Fruit fly (Drosophila melanogaster) whole organism, embryonic: Measurements from ENCODE around the gene Ube3a.

ENCODE experiments used
- ATbp ChIP-seq: fragments of 200-800 bp; sonication (Bioruptor generic); optimal IDR thresholded peaks from 2 replicates; lab custom pipeline; 2017; ENCODE audit warnings: missing biosample characterization, mild to moderate bottlenecking, missing genetic modification characterization, missing genetic modification reagents
- Bgb ChIP-seq: fragments of 200-800 bp; sonication (Bioruptor generic); IDR thresholded peaks from 2 replicates; pipeline ENCODE4 v1.3.6; 2022; ENCODE audit warnings: missing biosample characterization, missing genetic modification characterization; ENCODE audit not compliant: partially characterized antibody
- CG10274 ChIP-seq: fragments of 200-800 bp; sonication (Bioruptor generic); optimal IDR thresholded peaks from 3 replicates; lab custom pipeline; 2017; ENCODE audit warnings: missing biosample characterization, mild to moderate bottlenecking, missing genetic modification characterization
- CG11456 ChIP-seq: fragments of 200-800 bp; sonication (Bioruptor generic); IDR thresholded peaks from 3 replicates; pipeline ENCODE4 v1.3.6; 2022; ENCODE audit warnings: missing biosample characterization, missing genetic modification characterization
- CG12391 ChIP-seq: fragments of 200-800 bp; sonication (Bioruptor generic); optimal IDR thresholded peaks from 3 replicates; lab custom pipeline; 2018; ENCODE audit warnings: missing biosample characterization, mild to moderate bottlenecking, missing genetic modification characterization, moderate library complexity
- CG14441 ChIP-seq: fragments of 200-800 bp; sonication (Bioruptor generic); IDR thresholded peaks from 2 replicates; pipeline ENCODE4 v1.3.6; 2022; ENCODE audit warnings: missing biosample characterization, missing genetic modification characterization
- CG17328 ChIP-seq: fragments of 200-800 bp; sonication (Bioruptor generic); IDR thresholded peaks from 2 replicates; pipeline ENCODE4 v1.3.6; 2022; ENCODE audit warnings: missing biosample characterization, missing genetic modification characterization
- CG17802 ChIP-seq: fragments of 200-800 bp; sonication (Bioruptor generic); optimal IDR thresholded peaks from 2 replicates; lab custom pipeline; 2018; ENCODE audit warnings: missing biosample characterization, mild to moderate bottlenecking, missing genetic modification characterization, moderate library complexity
- CG18476 ChIP-seq: fragments of 200-800 bp; sonication (Bioruptor generic); optimal IDR thresholded peaks from 2 replicates; lab custom pipeline; 2016; ENCODE audit warnings: missing biosample characterization, mild to moderate bottlenecking, missing genetic modification characterization
- CG5180 ChIP-seq: fragments of 200-800 bp; sonication (Bioruptor generic); optimal IDR thresholded peaks from 3 replicates; lab custom pipeline; 2017; ENCODE audit warnings: missing biosample characterization, missing genetic modification characterization, mild to moderate bottlenecking, moderate library complexity, missing genetic modification reagents
- CG5245 ChIP-seq: fragments of 200-800 bp; sonication (Bioruptor generic); optimal IDR thresholded peaks from 3 replicates; lab custom pipeline; 2016; ENCODE audit warnings: missing biosample characterization, missing genetic modification characterization
- CG6765 ChIP-seq: fragments of 200-800 bp; sonication (Bioruptor generic); optimal IDR thresholded peaks from 3 replicates; lab custom pipeline; 2017; ENCODE audit warnings: missing biosample characterization, mild to moderate bottlenecking, missing genetic modification characterization
- CG7357 ChIP-seq: fragments of 200-800 bp; sonication (Bioruptor generic); IDR thresholded peaks from 3 replicates; pipeline ENCODE4 v1.3.6; 2022; ENCODE audit warnings: missing biosample characterization, missing genetic modification characterization
- CG8944 ChIP-seq: fragments of 200-800 bp; sonication (Bioruptor generic); optimal IDR thresholded peaks from 3 replicates; lab custom pipeline; 2016; ENCODE audit warnings: missing biosample characterization, missing genetic modification characterization
- CG9797 ChIP-seq: fragments of 200-800 bp; sonication (Bioruptor generic); optimal IDR thresholded peaks from 3 replicates; lab custom pipeline; 2018; ENCODE audit warnings: missing biosample characterization, mild to moderate bottlenecking, missing genetic modification characterization
- Ets97D ChIP-seq: fragments of 200-800 bp; sonication (Bioruptor generic); optimal IDR thresholded peaks from 3 replicates; lab custom pipeline; 2016; ENCODE audit warnings: missing biosample characterization, missing genetic modification characterization
- H15 ChIP-seq: fragments of 200-800 bp; sonication (Bioruptor generic); IDR thresholded peaks from 3 replicates; pipeline ENCODE4 v1.3.6; 2022; ENCODE audit warnings: missing biosample characterization, missing genetic modification characterization
- HLH4C ChIP-seq: fragments of 200-800 bp; sonication (Bioruptor generic); IDR thresholded peaks from 3 replicates; pipeline ENCODE4 v1.3.6; 2022; ENCODE audit warnings: missing biosample characterization, missing genetic modification characterization; ENCODE audit not compliant: partially characterized antibody
- Hmr ChIP-seq: fragments of 200-800 bp; sonication (Bioruptor generic); optimal IDR thresholded peaks from 3 replicates; lab custom pipeline; 2017; ENCODE audit warnings: mild to moderate bottlenecking, missing biosample characterization, missing genetic modification reagents, missing genetic modification characterization
- Lhr ChIP-seq: fragments of 200-800 bp; sonication (Bioruptor generic); optimal IDR thresholded peaks from 3 replicates; lab custom pipeline; 2017; ENCODE audit warnings: mild to moderate bottlenecking, missing biosample characterization, missing genetic modification reagents, missing genetic modification characterization
- Poxn ChIP-seq: fragments of 200-800 bp; sonication (Bioruptor generic); IDR thresholded peaks from 2 replicates; pipeline ENCODE4 v1.3.6; 2022; ENCODE audit warnings: missing biosample characterization, missing genetic modification characterization
- Rx ChIP-seq: fragments of 200-800 bp; sonication (Bioruptor generic); IDR thresholded peaks from 2 replicates; pipeline ENCODE4 v1.3.6; 2022; ENCODE audit warnings: missing biosample characterization, missing genetic modification characterization
- Scr ChIP-seq: fragments of 200-800 bp; sonication (Bioruptor generic); IDR thresholded peaks from 2 replicates; pipeline ENCODE4 v1.3.6; 2022; ENCODE audit warnings: missing biosample characterization, missing genetic modification characterization; ENCODE audit not compliant: partially characterized antibody
- Xrp1 ChIP-seq: fragments of 200-800 bp; sonication (Bioruptor generic); IDR thresholded peaks from 2 replicates; pipeline ENCODE4 v1.3.6; 2022; ENCODE audit warnings: missing biosample characterization, missing genetic modification characterization
- ap ChIP-seq: fragments of 200-800 bp; sonication (Bioruptor generic); IDR thresholded peaks from 2 replicates; pipeline ENCODE4 v1.3.6; 2022; ENCODE audit warnings: missing biosample characterization, missing genetic modification characterization
- ato ChIP-seq: fragments of 200-800 bp; sonication (Bioruptor generic); IDR thresholded peaks from 2 replicates; pipeline ENCODE4 v1.3.6; 2022; ENCODE audit warnings: missing biosample characterization, missing genetic modification characterization; ENCODE audit not compliant: partially characterized antibody
- bab2 ChIP-seq: fragments of 200-800 bp; sonication (Bioruptor generic); optimal IDR thresholded peaks from 2 replicates; lab custom pipeline; 2016; ENCODE audit warnings: missing biosample characterization, missing genetic modification characterization
- chinmo ChIP-seq: fragments of 200-800 bp; sonication (Bioruptor generic); IDR thresholded peaks from 4 replicates; pipeline ENCODE4 v1.3.6; 2022; ENCODE audit warnings: missing biosample characterization, missing genetic modification characterization; ENCODE audit not compliant: partially characterized antibody
- crp ChIP-seq, 2 experiments: fragments of 200-800 bp; sonication (Bioruptor generic); optimal IDR thresholded peaks; 2 replicates in 1 of 2; 3 replicates in 1 of 2; lab custom pipeline; 2017; ENCODE audit warnings: missing biosample characterization in 2 of 2, missing genetic modification characterization in 2 of 2, mild to moderate bottlenecking in 1 of 2, moderate library complexity in 1 of 2
- dan ChIP-seq: fragments of 200-800 bp; sonication (Bioruptor generic); IDR thresholded peaks from 2 replicates; pipeline ENCODE4 v1.3.6; 2022; ENCODE audit warnings: missing biosample characterization, missing genetic modification characterization
- eve ChIP-seq, 2 experiments: fragments of >200 bp; optimal IDR thresholded peaks; 2 replicates each; lab custom pipeline; 2017; ENCODE audit warnings: missing biosample characterization in 2 of 2, missing genetic modification characterization in 2 of 2
- gfzf ChIP-seq: fragments of 200-800 bp; sonication (Bioruptor generic); optimal IDR thresholded peaks from 2 replicates; lab custom pipeline; 2016; ENCODE audit warnings: missing biosample characterization, mild to moderate bottlenecking, missing genetic modification characterization, moderate library complexity
- gro ChIP-seq: fragments of 200-800 bp; sonication (Bioruptor generic); optimal IDR thresholded peaks from 2 replicates; lab custom pipeline; 2016; ENCODE audit warnings: missing biosample characterization, missing genetic modification characterization
- ham ChIP-seq: fragments of 200-800 bp; sonication (Bioruptor generic); IDR thresholded peaks from 2 replicates; pipeline ENCODE4 v1.3.6; 2022; ENCODE audit warnings: missing biosample characterization, missing genetic modification characterization
- hth ChIP-seq: fragments of >200 bp; optimal IDR thresholded peaks from 2 replicates; lab custom pipeline; 2017; ENCODE audit warnings: inconsistent platforms
- ind ChIP-seq: fragments of 200-800 bp; sonication (Bioruptor generic); optimal IDR thresholded peaks from 3 replicates; lab custom pipeline; 2016; ENCODE audit warnings: missing biosample characterization, missing genetic modification characterization
- kah ChIP-seq: fragments of 200-800 bp; sonication (Bioruptor generic); optimal IDR thresholded peaks from 2 replicates; lab custom pipeline; 2018; ENCODE audit warnings: missing biosample characterization, mild to moderate bottlenecking, missing genetic modification characterization
- knrl ChIP-seq: fragments of 200-800 bp; sonication (Bioruptor generic); IDR thresholded peaks from 3 replicates; pipeline ENCODE4 v1.3.6; 2022; ENCODE audit warnings: missing biosample characterization, missing genetic modification characterization; ENCODE audit not compliant: partially characterized antibody
- lmd ChIP-seq: fragments of 200-800 bp; sonication (Bioruptor generic); IDR thresholded peaks from 2 replicates; pipeline ENCODE4 v1.3.6; 2022; ENCODE audit warnings: missing biosample characterization, missing genetic modification characterization
- lov ChIP-seq, 2 experiments: fragments of 200-800 bp in 1 of 2; fragments of >200 bp in 1 of 2; sonication (Bioruptor generic) in 1 of 2; IDR thresholded peaks in 1 of 2; optimal IDR thresholded peaks in 1 of 2; 2 replicates in 1 of 2; 3 replicates in 1 of 2; pipeline versions ENCODE4 v1.3.6 to Lab custom; 2017 to 2022; ENCODE audit warnings: missing biosample characterization in 1 of 2, missing genetic modification characterization in 1 of 2
- mirr ChIP-seq: fragments of 200-800 bp; sonication (Bioruptor generic); optimal IDR thresholded peaks from 3 replicates; lab custom pipeline; 2018; ENCODE audit warnings: missing biosample characterization, mild to moderate bottlenecking, missing genetic modification characterization
- nau ChIP-seq: fragments of 200-800 bp; sonication (Bioruptor generic); optimal IDR thresholded peaks from 3 replicates; lab custom pipeline; 2017; ENCODE audit warnings: missing biosample characterization, mild to moderate bottlenecking, missing genetic modification characterization, missing genetic modification reagents
- nmo ChIP-seq: fragments of 200-800 bp; sonication (Bioruptor generic); optimal IDR thresholded peaks from 2 replicates; lab custom pipeline; 2018; ENCODE audit warnings: missing biosample characterization, mild to moderate bottlenecking, missing genetic modification characterization, moderate library complexity
- onecut ChIP-seq: fragments of 200-800 bp; sonication (Bioruptor generic); IDR thresholded peaks from 2 replicates; pipeline ENCODE4 v1.3.6; 2022; ENCODE audit warnings: missing biosample characterization, missing genetic modification characterization
- run ChIP-seq: fragments of 200-800 bp; sonication (Bioruptor generic); optimal IDR thresholded peaks from 3 replicates; lab custom pipeline; 2018; ENCODE audit warnings: missing biosample characterization, mild to moderate bottlenecking, missing genetic modification characterization
- shn ChIP-seq: fragments of 200-800 bp; sonication (Bioruptor generic); optimal IDR thresholded peaks from 3 replicates; lab custom pipeline; 2016; ENCODE audit warnings: missing biosample characterization, missing genetic modification characterization
- slbo ChIP-seq: fragments of 200-800 bp; sonication (Bioruptor generic); IDR thresholded peaks from 2 replicates; pipeline ENCODE4 v1.3.6; 2022; ENCODE audit warnings: missing biosample characterization, missing genetic modification characterization
- twi ChIP-seq: fragments of 200-800 bp; optimal IDR thresholded peaks from 2 replicates; lab custom pipeline; 2019; ENCODE audit warnings: missing biosample characterization, mild to moderate bottlenecking, missing genetic modification characterization, moderate library complexity
- z ChIP-seq: fragments of 200-800 bp; sonication (Bioruptor generic); IDR thresholded peaks from 3 replicates; pipeline ENCODE4 v1.3.6; 2022; ENCODE audit warnings: missing biosample characterization, missing genetic modification characterization

The Ube3a gene

DNA sequence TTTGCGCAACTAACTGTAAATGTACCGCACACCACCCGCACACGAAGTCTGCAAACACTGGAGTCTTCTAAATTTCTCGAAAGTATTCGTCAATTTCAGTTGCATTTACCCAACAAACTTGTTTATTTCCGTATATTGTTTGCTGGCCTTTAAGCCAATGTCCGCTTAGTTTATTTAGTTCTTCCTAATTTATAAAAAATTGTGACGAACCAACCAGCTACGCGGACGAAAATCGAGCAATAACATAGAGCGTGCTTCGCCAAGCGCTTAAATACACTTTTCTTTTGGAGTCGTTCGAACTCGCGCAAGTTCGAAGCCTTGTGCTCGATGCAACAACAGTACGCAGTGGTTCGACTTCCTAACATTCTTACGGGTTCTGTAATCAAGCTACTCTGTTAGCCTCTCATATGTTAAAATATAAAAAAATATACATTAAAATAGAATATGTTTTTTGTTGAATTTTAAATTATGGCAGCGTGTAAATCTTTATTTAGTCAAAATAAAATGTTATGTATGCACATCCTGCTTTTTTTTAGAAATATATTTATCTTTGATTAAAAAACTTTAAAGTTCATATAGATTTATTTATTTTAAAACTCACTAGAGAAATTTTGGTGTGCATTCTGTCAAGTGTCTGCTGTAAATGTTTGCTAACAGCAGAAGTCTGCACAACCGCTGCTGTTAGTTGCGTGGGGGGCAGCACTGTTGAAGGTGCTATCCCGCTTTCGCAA, 12.9 kb downstream of the Ube3a start, which contains the start of gene GlcAT-P (continued):
- TF ChIP-seq lmd (GFP tag; lab: Robert Waterston, UW) (peak; percentile 53; the same call in 1 of the 2 replicates), CG11456 (GFP tag; lab: Robert Waterston, UW) (no peak), Rx (GFP tag; lab: Robert Waterston, UW) (no peak), CG17328 (GFP tag; lab: Robert Waterston, UW) (peak; percentile 78), Scr (GFP tag; lab: Robert Waterston, UW) (no peak), run (tag; lab: Kevin White, UChicago) (peak; percentile 57), Hmr (GFP tag; lab: Kevin White, UChicago) (peak; percentile 76), Xrp1 (GFP tag; lab: Robert Waterston, UW) (peak; percentile 74), Poxn (GFP tag; lab: Robert Waterston, UW) (no peak), ato (GFP tag; lab: Robert Waterston, UW) (no peak), Lhr (no peak), lov (optimal IDR thresholded peaks at IDR 0.05; lab: Kevin White, UChicago) (no peak), lov (GFP tag; IDR thresholded peaks at IDR 0.05; lab: Robert Waterston, UW) (no peak), bab2 (no peak), CG7357 (no peak), shn (no peak), H15 (no peak), CG6765 (GFP tag; lab: Kevin White, UChicago) (no peak), slbo (peak; percentile 83), CG17802 (tag; lab: Kevin White, UChicago) (no peak), CG10274 (GFP tag; lab: Kevin White, UChicago) (no peak), kah (peak; percentile 40), CG9797 (GFP tag; lab: Kevin White, UChicago) (no peak), CG14441 (GFP tag; lab: Robert Waterston, UW) (peak; percentile 46), CG18476 (GFP tag; lab: Kevin White, UChicago) (peak; percentile 18), CG5245 (GFP tag; lab: Kevin White, UChicago) (no peak), ATbp (GFP tag; lab: Kevin White, UChicago) (peak; percentile 31), ham (GFP tag; lab: Robert Waterston, UW) (no peak), dan (no peak), chinmo (GFP tag; lab: Robert Waterston, UW) (no peak), z (GFP tag; lab: Robert Waterston, UW) (no peak), ind (GFP tag; lab: Kevin White, UChicago) (peak; percentile 39), knrl (no peak), twi (tag; lab: Kevin White, UChicago) (peak; percentile 48), crp (GFP tag; optimal IDR thresholded peaks at IDR 0.05; lab: Kevin White, UChicago) (peak in 1 of 2 experiments; percentile 11), eve (GFP tag; optimal IDR thresholded peaks at IDR 0.05; lab: Kevin White, UChicago) (peak in 1 of 2 experiments; percentile 2), gfzf (GFP tag; lab: Kevin White, UChicago) (no peak), nmo (GFP tag; lab: Kevin White, UChicago) (peak; percentile 82), CG8944 (GFP tag; lab: Kevin White, UChicago) (no peak), mirr (GFP tag; lab: Kevin White, UChicago) (no peak), gro (GFP tag; lab: Kevin White, UChicago) (no peak), CG12391 (tag; lab: Kevin White, UChicago) (peak; percentile 89), nau (GFP tag; lab: Kevin White, UChicago) (no peak), hth (lab: Kevin White, UChicago) (no peak), ap (GFP tag; lab: Robert Waterston, UW) (peak; percentile 57), Ets97D (GFP tag; lab: Kevin White, UChicago) (no peak), onecut (GFP tag; lab: Robert Waterston, UW) (no peak), CG5180 (GFP tag; lab: Kevin White, UChicago) (peak; percentile 99), Bgb (GFP tag; lab: Robert Waterston, UW) (no peak), HLH4C (GFP tag; lab: Robert Waterston, UW) (no peak)
